Worm (Caenorhabditis elegans): ENCODE measurements around the gene suca-1.

DNA sequence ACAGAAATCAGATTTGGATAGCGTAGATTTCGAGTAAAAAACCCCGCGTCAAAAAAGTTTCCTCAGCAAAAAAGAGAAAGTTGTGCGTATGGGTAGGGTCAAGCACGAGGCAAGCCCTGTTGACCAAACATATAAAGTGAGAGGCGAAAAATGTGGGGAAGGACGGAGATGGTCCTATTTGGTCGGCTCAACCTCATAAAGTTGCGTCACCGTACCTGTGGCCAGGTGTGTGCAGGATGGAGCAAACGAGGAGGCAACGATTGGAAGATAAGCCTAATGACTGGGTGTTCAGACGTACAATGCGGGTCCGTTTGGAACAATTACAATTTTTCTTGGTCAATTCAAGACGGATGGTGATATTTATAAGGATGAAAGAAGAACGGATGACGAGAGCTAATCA is 27.2 kb upstream of the suca-1 start:
- no peak for TF ChIP-seq tra-4 (tag; optimal IDR thresholded peaks at IDR 0.05)
- TF ChIP-seq tbx-11 (GFP tag; IDR thresholded peaks at IDR 0.05) = no peak
- no peak for TF ChIP-seq ama-1 (optimal IDR thresholded peaks at IDR 0.05)
